Fruit fly (Drosophila melanogaster) whole organism, embryonic: ENCODE measurements around the gene Klp61F.
"Not testable (repeated sequence)": the region's sequence is repeated elsewhere in the genome, so short reads cannot be mapped to it uniquely, and the experiment has no call there.

Source experiments
- Asciz ChIP-seq: fragments of 200-800 bp; sonication (Bioruptor generic); optimal IDR thresholded peaks from 2 replicates; lab custom pipeline; 2017; ENCODE audit warnings: missing biosample characterization, mild to moderate bottlenecking, missing genetic modification characterization, missing genetic modification reagents
- CG10321 ChIP-seq: fragments of 200-800 bp; sonication (Bioruptor generic); IDR thresholded peaks from 2 replicates; pipeline ENCODE4 v1.3.6; 2022; ENCODE audit warnings: missing biosample characterization, missing genetic modification characterization
- CG10543 ChIP-seq: fragments of 200-800 bp; sonication (Bioruptor generic); optimal IDR thresholded peaks from 3 replicates; lab custom pipeline; 2017; ENCODE audit warnings: missing biosample characterization, mild to moderate bottlenecking, missing genetic modification characterization, moderate library complexity
- CG11247 ChIP-seq: fragments of 200-800 bp; sonication (Bioruptor generic); IDR thresholded peaks from 2 replicates; pipeline ENCODE4 v1.3.6; 2022; ENCODE audit warnings: missing biosample characterization, missing genetic modification characterization
- CG14710 ChIP-seq: fragments of 200-800 bp; sonication (Bioruptor generic); optimal IDR thresholded peaks from 3 replicates; lab custom pipeline; 2019; ENCODE audit warnings: missing biosample characterization, mild to moderate bottlenecking, missing genetic modification characterization, moderate library complexity
- CG15269 ChIP-seq: fragments of 200-800 bp; sonication (Bioruptor generic); optimal IDR thresholded peaks from 2 replicates; lab custom pipeline; 2018; ENCODE audit warnings: missing biosample characterization, mild to moderate bottlenecking, missing genetic modification characterization, moderate library complexity
- CG17612 ChIP-seq: fragments of 200-800 bp; sonication (Bioruptor generic); IDR thresholded peaks from 2 replicates; pipeline ENCODE4 v1.3.6; 2022; ENCODE audit warnings: missing biosample characterization, missing genetic modification characterization
- CG18262 ChIP-seq: fragments of 200-800 bp; optimal IDR thresholded peaks from 3 replicates; lab custom pipeline; 2019; ENCODE audit warnings: missing biosample characterization, mild to moderate bottlenecking, missing genetic modification characterization, moderate library complexity
- CG2202 ChIP-seq: fragments of 200-800 bp; sonication (Bioruptor generic); optimal IDR thresholded peaks from 2 replicates; lab custom pipeline; 2018; ENCODE audit warnings: missing biosample characterization, mild to moderate bottlenecking, missing genetic modification characterization
- CG2889 ChIP-seq: fragments of 200-800 bp; sonication (Bioruptor generic); IDR thresholded peaks from 3 replicates; pipeline ENCODE4 v1.3.6; 2022; ENCODE audit warnings: missing biosample characterization, missing genetic modification characterization
- CG34422 ChIP-seq: fragments of 200-800 bp; sonication (Bioruptor generic); IDR thresholded peaks from 3 replicates; pipeline ENCODE4 v1.3.6; 2022; ENCODE audit warnings: missing biosample characterization, missing genetic modification characterization
- CG4707 ChIP-seq: fragments of 200-800 bp; sonication (Bioruptor generic); optimal IDR thresholded peaks from 2 replicates; lab custom pipeline; 2018; ENCODE audit warnings: missing biosample characterization, mild to moderate bottlenecking, missing genetic modification characterization, moderate library complexity
- CG6689 ChIP-seq: fragments of 200-800 bp; sonication (Bioruptor generic); IDR thresholded peaks from 2 replicates; pipeline ENCODE4 v1.3.6; 2022; ENCODE audit warnings: missing biosample characterization, missing genetic modification characterization
- CG6813 ChIP-seq: fragments of 200-800 bp; sonication (Bioruptor generic); optimal IDR thresholded peaks from 2 replicates; lab custom pipeline; 2017; ENCODE audit warnings: missing biosample characterization, missing genetic modification characterization, mild to moderate bottlenecking, moderate library complexity, missing genetic modification reagents
- CG9437 ChIP-seq: fragments of 200-800 bp; sonication (Bioruptor generic); optimal IDR thresholded peaks from 2 replicates; lab custom pipeline; 2018; ENCODE audit warnings: missing biosample characterization, mild to moderate bottlenecking, missing genetic modification characterization
- Deaf1 ChIP-seq: fragments of 200-800 bp; optimal IDR thresholded peaks from 3 replicates; lab custom pipeline; 2019; ENCODE audit warnings: missing biosample characterization, mild to moderate bottlenecking, missing genetic modification characterization, moderate library complexity
- Dp ChIP-seq: fragments of 200-800 bp; sonication (Bioruptor generic); optimal IDR thresholded peaks from 2 replicates; lab custom pipeline; 2018; ENCODE audit warnings: missing biosample characterization, mild to moderate bottlenecking, missing genetic modification characterization, moderate library complexity
- HmgZ ChIP-seq: fragments of 200-800 bp; sonication (Bioruptor generic); optimal IDR thresholded peaks from 2 replicates; lab custom pipeline; 2018; ENCODE audit warnings: missing biosample characterization, mild to moderate bottlenecking, missing genetic modification characterization
- Hr3 ChIP-seq: fragments of 200-800 bp; sonication (Bioruptor generic); optimal IDR thresholded peaks from 3 replicates; lab custom pipeline; 2016; ENCODE audit warnings: missing biosample characterization, missing genetic modification characterization
- NfI ChIP-seq: fragments of 200-800 bp; sonication (Bioruptor generic); optimal IDR thresholded peaks from 3 replicates; lab custom pipeline; 2018; ENCODE audit warnings: missing biosample characterization, mild to moderate bottlenecking, missing genetic modification characterization, moderate library complexity
- Pdp1 ChIP-seq, 2 experiments: fragments of 200-800 bp; sonication (Bioruptor generic); optimal IDR thresholded peaks; 3 replicates each; lab custom pipeline; 2016; ENCODE audit warnings: missing biosample characterization in 2 of 2, missing genetic modification characterization in 2 of 2, mild to moderate bottlenecking in 1 of 2, moderate library complexity in 1 of 2
- Spps ChIP-seq: fragments of 200-800 bp; sonication (Bioruptor generic); optimal IDR thresholded peaks from 2 replicates; lab custom pipeline; 2018; ENCODE audit warnings: missing biosample characterization, mild to moderate bottlenecking, missing genetic modification characterization
- aop ChIP-seq: fragments of 200-800 bp; sonication (Bioruptor generic); IDR thresholded peaks from 2 replicates; pipeline ENCODE4 v1.3.6; 2022; ENCODE audit warnings: missing biosample characterization, missing genetic modification characterization
- dpn ChIP-seq, 2 experiments: fragments of 200-800 bp; sonication (Bioruptor generic); optimal IDR thresholded peaks; 3 replicates each; lab custom pipeline; 2016; ENCODE audit warnings: missing biosample characterization in 2 of 2, missing genetic modification characterization in 2 of 2
- exex ChIP-seq: fragments of 200-800 bp; sonication (Bioruptor generic); optimal IDR thresholded peaks from 4 replicates; lab custom pipeline; 2018; ENCODE audit warnings: missing biosample characterization, mild to moderate bottlenecking, missing genetic modification characterization, moderate library complexity
- h ChIP-seq: fragments of >200 bp; optimal IDR thresholded peaks from 2 replicates; lab custom pipeline; 2017
- inv ChIP-seq: fragments of 200-800 bp; sonication (Bioruptor generic); IDR thresholded peaks from 2 replicates; pipeline ENCODE4 v1.3.6; 2022; ENCODE audit warnings: missing biosample characterization, missing genetic modification characterization; ENCODE audit not compliant: partially characterized antibody
- kah ChIP-seq: fragments of 200-800 bp; sonication (Bioruptor generic); optimal IDR thresholded peaks from 2 replicates; lab custom pipeline; 2018; ENCODE audit warnings: missing biosample characterization, mild to moderate bottlenecking, missing genetic modification characterization
- luna ChIP-seq: fragments of 200-800 bp; sonication (Bioruptor generic); optimal IDR thresholded peaks from 2 replicates; lab custom pipeline; 2016; ENCODE audit warnings: missing biosample characterization, missing genetic modification characterization
- sima ChIP-seq: fragments of 200-800 bp; sonication (Bioruptor generic); optimal IDR thresholded peaks from 2 replicates; lab custom pipeline; 2016; ENCODE audit warnings: missing biosample characterization, missing genetic modification characterization
- slp2 ChIP-seq: fragments of 200-800 bp; sonication (Bioruptor generic); optimal IDR thresholded peaks from 2 replicates; lab custom pipeline; 2016; ENCODE audit warnings: missing biosample characterization, missing genetic modification characterization
- sug ChIP-seq: fragments of 200-800 bp; optimal IDR thresholded peaks from 2 replicates; lab custom pipeline; 2019; ENCODE audit warnings: missing biosample characterization, mild to moderate bottlenecking, missing genetic modification characterization, moderate library complexity
- unpg ChIP-seq: fragments of 200-800 bp; sonication (Bioruptor generic); optimal IDR thresholded peaks from 3 replicates; lab custom pipeline; 2018; ENCODE audit warnings: missing biosample characterization, mild to moderate bottlenecking, missing genetic modification characterization, moderate library complexity
- yki ChIP-seq: fragments of >200 bp; optimal IDR thresholded peaks from 3 replicates; lab custom pipeline; 2018
- zen2 ChIP-seq: fragments of 200-800 bp; sonication (Bioruptor generic); IDR thresholded peaks from 3 replicates; pipeline ENCODE4 v1.3.6; 2022; ENCODE audit warnings: missing biosample characterization, missing genetic modification characterization; ENCODE audit not compliant: partially characterized antibody

Klp61F gene

DNA sequence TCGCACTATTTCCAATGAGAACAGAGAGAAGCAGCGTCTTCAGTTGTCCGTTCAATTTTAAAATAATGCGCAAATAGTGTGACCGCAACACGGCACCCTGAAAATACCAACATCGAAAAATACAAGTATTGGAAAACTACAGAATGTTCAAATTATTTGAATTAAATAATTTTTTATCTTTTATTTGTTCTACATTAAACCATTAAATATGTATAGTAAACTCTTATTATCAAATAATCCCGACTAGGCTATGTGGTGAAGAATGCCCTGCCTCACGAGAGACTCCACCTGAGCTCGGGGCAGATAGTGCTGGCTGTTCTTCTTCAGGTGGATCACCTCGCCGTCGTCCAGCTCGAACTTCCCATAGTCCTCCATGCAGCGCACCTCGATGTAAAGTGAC, 1.1 kb upstream of the Klp61F start, which contains the start of gene CG32318:
TSS of gene CG32318 (minus strand) at position 101 of the 400 bp plus-strand sequence.
- not testable (repeated sequence) for TF ChIP-seq unpg (GFP tag; lab: Kevin White, UChicago); CG34422 (GFP tag; lab: Robert Waterston, UW); slp2 (GFP tag; lab: Kevin White, UChicago)

DNA sequence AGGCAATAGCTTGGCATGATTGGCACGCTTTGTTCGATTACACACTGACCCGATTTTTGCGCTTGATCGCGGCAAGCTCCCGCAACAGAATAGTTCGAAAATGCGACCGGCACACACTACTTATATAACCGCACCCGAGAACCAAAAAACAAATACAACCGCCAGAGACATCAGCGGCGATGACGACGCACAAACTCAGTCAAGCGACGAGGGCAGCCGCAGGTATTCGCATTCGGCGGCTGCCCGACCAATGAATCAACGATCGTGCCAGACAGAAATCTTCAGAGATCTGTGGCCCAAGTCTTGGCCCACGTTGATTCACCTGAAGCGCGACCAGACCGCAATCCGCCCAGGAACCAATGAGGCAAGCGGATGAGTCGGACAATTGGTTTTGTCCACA, 7.5 kb downstream of the Klp61F start, which contains the start of gene CG9192:
TSS of gene CG9192 (minus strand) at position 101 of the 400 bp plus-strand sequence.
- TF ChIP-seq CG10321 (GFP tag; lab: Robert Waterston, UW) (no peak), sima (GFP tag; lab: Kevin White, UChicago) (no peak), zen2 (GFP tag; lab: Robert Waterston, UW) (no peak), Spps (tag; lab: Kevin White, UChicago) (no peak), yki (lab: Kevin White, UChicago) (no peak), Pdp1 (GFP tag; optimal IDR thresholded peaks at IDR 0.05; lab: Kevin White, UChicago) (peak in 1 of 2 experiments; percentile 84), CG11247 (0 out of 2 replicates have a peak, but pooled peaks have one; percentile 27), CG2202 (tag; lab: Kevin White, UChicago) (no peak), CG6813 (no peak), h (lab: Kevin White, UChicago) (no peak), CG6689 (GFP tag; lab: Robert Waterston, UW) (no peak), Deaf1 (peak; percentile 43), inv (GFP tag; lab: Robert Waterston, UW) (no peak), CG15269 (no peak), dpn (GFP tag; optimal IDR thresholded peaks at IDR 0.05; lab: Kevin White, UChicago) (no peak)

DNA sequence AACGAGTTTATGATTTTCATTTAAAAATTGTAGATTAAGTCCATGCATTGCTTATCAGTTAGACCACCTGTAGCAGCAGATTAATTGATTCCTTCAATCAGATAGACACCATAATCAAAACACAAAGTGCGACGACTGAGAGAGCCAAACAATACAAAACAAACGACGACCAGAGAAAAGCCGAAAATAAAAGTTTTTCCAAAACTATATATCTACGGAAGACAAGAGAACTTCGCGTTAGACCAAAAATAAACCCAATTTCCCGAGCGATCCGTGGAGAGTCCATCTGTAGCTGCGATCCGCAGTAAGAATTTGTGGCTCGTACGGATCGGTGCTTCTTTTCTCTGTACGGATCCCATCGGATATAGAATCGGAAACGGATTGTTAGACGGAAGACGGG, 10.3 kb downstream of the Klp61F start, which contains the start of gene galene:
TSS of gene galene (plus strand) at position 301 of the 400 bp plus-strand sequence.
- peak; percentile 8 for TF ChIP-seq CG10543
- peak; percentile 16; the same call in 1 of the 2 replicates for TF ChIP-seq aop (GFP tag; lab: Robert Waterston, UW)
- TF ChIP-seq Hr3 (GFP tag; lab: Kevin White, UChicago) = no peak
- TF ChIP-seq sug (tag; lab: Kevin White, UChicago) = peak; percentile 65
- TF ChIP-seq Asciz (GFP tag; lab: Kevin White, UChicago) = no peak
- TF ChIP-seq Deaf1 = peak; percentile 70
- TF ChIP-seq kah (GFP tag; lab: Kevin White, UChicago) = peak; percentile 8

DNA sequence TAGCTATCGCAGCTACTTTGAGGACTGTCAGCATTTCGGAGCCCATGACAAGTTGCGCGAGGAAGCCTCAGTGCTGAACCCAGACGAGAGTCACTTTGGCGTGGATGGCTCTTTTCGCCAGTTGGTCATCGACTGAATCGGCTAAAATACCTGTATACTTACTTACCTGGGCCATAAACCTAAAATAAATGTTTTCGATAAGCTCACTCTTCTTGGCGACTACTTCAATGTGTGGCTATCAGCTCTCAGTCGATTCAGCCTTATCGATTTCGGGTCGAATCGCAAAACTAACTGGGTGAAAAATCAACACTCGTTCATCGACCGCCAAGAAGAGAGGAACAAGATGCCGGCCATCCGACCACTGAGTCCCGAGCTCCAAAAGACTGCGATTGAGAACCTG, 11.9 kb downstream of the Klp61F start, which contains the start of gene CG33966:
TSS of gene CG33966 (plus strand) at position 301 of the 400 bp plus-strand sequence.
- TF ChIP-seq luna (GFP tag; lab: Kevin White, UChicago) = no peak
- TF ChIP-seq CG2889 (GFP tag; lab: Robert Waterston, UW) = no peak
- no peak for TF ChIP-seq CG17612
- no peak for TF ChIP-seq Dp (GFP tag; lab: Kevin White, UChicago)
- no peak for TF ChIP-seq CG9437 (GFP tag; lab: Kevin White, UChicago)
- peak; percentile 2 for TF ChIP-seq Deaf1
- peak; percentile 43 for TF ChIP-seq exex (tag; lab: Kevin White, UChicago)
- TF ChIP-seq CG14710 (tag; lab: Kevin White, UChicago) = no peak
- peak; percentile 36 for TF ChIP-seq sug (tag; lab: Kevin White, UChicago)
- no peak for TF ChIP-seq CG4707
- no peak for TF ChIP-seq CG18262 (tag; lab: Kevin White, UChicago)
- TF ChIP-seq HmgZ (tag; lab: Kevin White, UChicago) = peak; percentile 22
- no peak for TF ChIP-seq NfI (GFP tag; lab: Kevin White, UChicago)
